Worm (Caenorhabditis elegans) whole organism, late embryonic: ENCODE results near the gene nlt-1.

Experiments
- nhr-11 ChIP-seq: fragments of 150-350 bp; optimal IDR thresholded peaks from 2 replicates; lab custom pipeline; 2014; ENCODE audit warnings: missing biosample characterization, missing genetic modification characterization
- pha-4 ChIP-seq: fragments of 150-350 bp; optimal IDR thresholded peaks from 2 replicates; lab custom pipeline; 2018; ENCODE audit warnings: missing biosample characterization, missing genetic modification reagents, missing genetic modification characterization

DNA sequence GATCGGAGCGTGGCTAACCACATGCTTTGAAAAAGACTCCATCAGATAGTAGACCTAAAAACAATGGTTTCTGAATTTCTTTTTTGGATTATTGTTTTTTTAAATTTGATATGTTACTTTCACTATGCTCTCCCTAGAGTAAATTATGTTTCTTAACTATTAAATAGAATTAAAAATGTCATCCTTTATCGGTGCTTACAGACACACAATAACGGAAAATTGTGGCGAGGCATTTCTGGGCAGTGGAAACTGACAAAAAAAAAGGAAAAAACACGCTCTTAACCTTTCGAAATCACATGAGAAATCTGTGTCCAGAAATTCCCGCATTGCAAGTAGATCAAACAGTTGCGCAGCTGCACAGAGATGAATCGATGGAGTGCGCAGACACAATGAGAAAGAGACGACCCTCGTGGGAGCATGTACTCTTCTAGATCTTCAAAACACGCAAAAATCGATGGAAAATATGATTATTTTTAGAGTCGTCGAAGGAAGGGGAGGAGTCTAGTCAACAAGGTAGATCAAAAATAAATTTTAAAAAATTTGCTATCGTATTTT lies 20.8 kb downstream of the nlt-1 start, which contains the start of gene ZK892.6:
- TF ChIP-seq nhr-11: no peak
- no peak for TF ChIP-seq pha-4 (tag; lab: Kevin White, UChicago)
